Worm (Caenorhabditis elegans): ENCODE measurements around the gene fbxb-72.

fbxb-72 gene

ce11 chrV:756169-756568, 32.4 kb upstream of the fbxb-72 start, which contains the start of gene str-20:
Gene str-20, plus strand, starts transcription at chrV:756469.
- no peak for TF ChIP-seq egl-5 (tag; optimal IDR thresholded peaks at IDR 0.05)
- TF ChIP-seq pha-4 (tag; optimal IDR thresholded peaks at IDR 0.05), result no peak
- TF ChIP-seq daf-12 (tag; optimal IDR thresholded peaks at IDR 0.05), result no peak

- no peak for TF ChIP-seq elt-1 (tag; optimal IDR thresholded peaks at IDR 0.05)
- TF ChIP-seq nfya-1 (tag; optimal IDR thresholded peaks at IDR 0.05; ENCODE audit: insufficient read depth), result no peak
- no peak for TF ChIP-seq lsy-12 (tag; optimal IDR thresholded peaks at IDR 0.05)
- no peak for TF ChIP-seq nhr-11 (tag; optimal IDR thresholded peaks at IDR 0.05)
- no peak for TF ChIP-seq nhr-77 (tag; optimal IDR thresholded peaks at IDR 0.05)
- TF ChIP-seq ztf-4 (tag; optimal IDR thresholded peaks at IDR 0.05), result no peak
- TF ChIP-seq nhr-76 (tag; optimal IDR thresholded peaks at IDR 0.05), result no peak
- TF ChIP-seq R02D3.7 (tag; optimal IDR thresholded peaks at IDR 0.05), result no peak
- no peak for TF ChIP-seq unc-62 (GFP tag; optimal IDR thresholded peaks at IDR 0.05)
These were observed 29.1 kb upstream of the fbxb-72 start, which contains the start of the genes str-262 and srp-1 for ce11 chrV:752679-753333. Gene str-262, minus strand, starts transcription at chrV:752779. Gene srp-1, plus strand, starts transcription at chrV:753283.

ce11 chrV:748044-748443, 24.3 kb upstream of the fbxb-72 start, which contains the start of gene sri-4:
Gene sri-4, plus strand, starts transcription at chrV:748344.
- no peak for TF ChIP-seq skn-1 (tag; optimal IDR thresholded peaks at IDR 0.05)

- no peak for TF ChIP-seq skn-1 (tag; optimal IDR thresholded peaks at IDR 0.05)
- no peak for TF ChIP-seq nhr-237 (tag; optimal IDR thresholded peaks at IDR 0.05)
- no peak for TF ChIP-seq nhr-23 (tag; optimal IDR thresholded peaks at IDR 0.05)
- no peak for TF ChIP-seq lin-39 (tag; optimal IDR thresholded peaks at IDR 0.05)
- TF ChIP-seq ztf-4 (tag; optimal IDR thresholded peaks at IDR 0.05), result no peak
These were observed 19.6 kb upstream of the fbxb-72 start, which contains the start of gene str-134 for ce11 chrV:743348-743747. Gene str-134, plus strand, starts transcription at chrV:743648.

ce11 chrV:741820-742219, 18.1 kb upstream of the fbxb-72 start, which contains the start of gene C05E4.7:
Gene C05E4.7, plus strand, starts transcription at chrV:742120.
- TF ChIP-seq fos-1 (tag; optimal IDR thresholded peaks at IDR 0.05), result no peak
- TF ChIP-seq fkh-2 (tag; optimal IDR thresholded peaks at IDR 0.05), result no peak
- TF ChIP-seq mdl-1 (tag; optimal IDR thresholded peaks at IDR 0.05), result no peak
- no peak for TF ChIP-seq snpc-4 (tag; optimal IDR thresholded peaks at IDR 0.05)

- TF ChIP-seq nhr-67 (tag; optimal IDR thresholded peaks at IDR 0.05), result no peak
These were observed 15.0 kb upstream of the fbxb-72 start, which contains the start of gene srj-24 for ce11 chrV:738770-739169. Gene srj-24, minus strand, starts transcription at chrV:738870.

ce11 chrV:736171-736570, 12.4 kb upstream of the fbxb-72 start, which contains the start of gene srj-25:
Gene srj-25, minus strand, starts transcription at chrV:736271.
- TF ChIP-seq aly-2 (tag; optimal IDR thresholded peaks at IDR 0.05), result no peak
- TF ChIP-seq tbx-2 (tag; optimal IDR thresholded peaks at IDR 0.05), result no peak
- TF ChIP-seq elt-3 (tag; optimal IDR thresholded peaks at IDR 0.05), result no peak
- no peak for TF ChIP-seq ZK546.5 (tag; optimal IDR thresholded peaks at IDR 0.05)
- no peak for TF ChIP-seq ceh-82 (tag; optimal IDR thresholded peaks at IDR 0.05)
- no peak for TF ChIP-seq ama-1 (optimal IDR thresholded peaks at IDR 0.05)
- no peak for TF ChIP-seq eor-1 (tag; optimal IDR thresholded peaks at IDR 0.05)
- no peak for TF ChIP-seq nhr-12 (tag; optimal IDR thresholded peaks at IDR 0.05)
- no peak for TF ChIP-seq ztf-4 (tag; optimal IDR thresholded peaks at IDR 0.05)
- TF ChIP-seq ceh-16 (tag; optimal IDR thresholded peaks at IDR 0.05), result no peak
- no peak for TF ChIP-seq pqm-1 (tag; optimal IDR thresholded peaks at IDR 0.05)
- TF ChIP-seq mdl-1 (tag; optimal IDR thresholded peaks at IDR 0.05), result no peak
- no peak for TF ChIP-seq elt-1 (tag; optimal IDR thresholded peaks at IDR 0.05)
- no peak for TF ChIP-seq nhr-23 (tag; optimal IDR thresholded peaks at IDR 0.05)
- TF ChIP-seq ceh-28 (tag; optimal IDR thresholded peaks at IDR 0.05), result no peak
- no peak for TF ChIP-seq unc-62 (GFP tag; optimal IDR thresholded peaks at IDR 0.05)
- TF ChIP-seq egl-27 (tag; optimal IDR thresholded peaks at IDR 0.05), result no peak

Measured in whole organism, L3 larva.